Fruit fly (Drosophila melanogaster) whole organism, embryonic: ENCODE data around the gene CG8814.
A peak's percentile ranks its signal among the peaks of the same experiment; 100 is the strongest.

Experiments used
- ATbp ChIP-seq: fragments of 200-800 bp; sonication (Bioruptor generic); optimal IDR thresholded peaks from 2 replicates; lab custom pipeline; 2017; ENCODE audit warnings: missing biosample characterization, mild to moderate bottlenecking, missing genetic modification characterization, missing genetic modification reagents
- Asciz ChIP-seq: fragments of 200-800 bp; sonication (Bioruptor generic); optimal IDR thresholded peaks from 2 replicates; lab custom pipeline; 2017; ENCODE audit warnings: missing biosample characterization, mild to moderate bottlenecking, missing genetic modification characterization, missing genetic modification reagents
- Blimp-1 ChIP-seq: fragments of 200-800 bp; sonication (Bioruptor generic); optimal IDR thresholded peaks from 3 replicates; lab custom pipeline; 2018; ENCODE audit warnings: missing biosample characterization, missing genetic modification characterization, mild to moderate bottlenecking, moderate library complexity, missing genetic modification reagents
- CG10267 ChIP-seq: fragments of 200-800 bp; sonication (Bioruptor generic); optimal IDR thresholded peaks from 2 replicates; lab custom pipeline; 2018; ENCODE audit warnings: missing biosample characterization, mild to moderate bottlenecking, missing genetic modification characterization, moderate library complexity
- CG10366 ChIP-seq: fragments of 200-800 bp; sonication (Bioruptor generic); IDR thresholded peaks from 2 replicates; pipeline ENCODE4 v1.3.6; 2022; ENCODE audit warnings: missing biosample characterization, missing genetic modification characterization
- CG10959 ChIP-seq: fragments of 200-800 bp; sonication (Bioruptor generic); IDR thresholded peaks from 2 replicates; pipeline ENCODE4 v1.3.6; 2022; ENCODE audit warnings: missing biosample characterization, missing genetic modification characterization
- CG11504 ChIP-seq: fragments of 200-800 bp; sonication (Bioruptor generic); optimal IDR thresholded peaks from 3 replicates; lab custom pipeline; 2019; ENCODE audit warnings: missing biosample characterization, mild to moderate bottlenecking, missing genetic modification characterization, moderate library complexity
- CG11695 ChIP-seq: fragments of 200-800 bp; sonication (Bioruptor generic); IDR thresholded peaks from 3 replicates; pipeline ENCODE4 v1.3.6; 2022; ENCODE audit warnings: missing biosample characterization, missing genetic modification characterization
- CG1233 ChIP-seq: fragments of 200-800 bp; sonication (Bioruptor generic); optimal IDR thresholded peaks from 4 replicates; lab custom pipeline; 2018; ENCODE audit warnings: missing biosample characterization, mild to moderate bottlenecking, missing genetic modification characterization
- CG12391 ChIP-seq: fragments of 200-800 bp; sonication (Bioruptor generic); optimal IDR thresholded peaks from 3 replicates; lab custom pipeline; 2018; ENCODE audit warnings: missing biosample characterization, mild to moderate bottlenecking, missing genetic modification characterization, moderate library complexity
- CG1529 ChIP-seq: fragments of 200-800 bp; sonication (Bioruptor generic); optimal IDR thresholded peaks from 3 replicates; lab custom pipeline; 2018; ENCODE audit warnings: missing biosample characterization, missing genetic modification characterization
- CG17328 ChIP-seq: fragments of 200-800 bp; sonication (Bioruptor generic); IDR thresholded peaks from 2 replicates; pipeline ENCODE4 v1.3.6; 2022; ENCODE audit warnings: missing biosample characterization, missing genetic modification characterization
- CG17361 ChIP-seq: fragments of 200-800 bp; sonication (Bioruptor generic); IDR thresholded peaks from 3 replicates; pipeline ENCODE4 v1.3.6; 2022; ENCODE audit warnings: missing biosample characterization, missing genetic modification characterization
- CG17385 ChIP-seq: fragments of 200-800 bp; sonication (Bioruptor generic); optimal IDR thresholded peaks from 3 replicates; lab custom pipeline; 2018; ENCODE audit warnings: missing biosample characterization, mild to moderate bottlenecking, missing genetic modification characterization
- CG17829 ChIP-seq: fragments of 200-800 bp; optimal IDR thresholded peaks from 2 replicates; lab custom pipeline; 2019; ENCODE audit warnings: missing biosample characterization, mild to moderate bottlenecking, missing genetic modification characterization, moderate library complexity
- CG18262 ChIP-seq: fragments of 200-800 bp; optimal IDR thresholded peaks from 3 replicates; lab custom pipeline; 2019; ENCODE audit warnings: missing biosample characterization, mild to moderate bottlenecking, missing genetic modification characterization, moderate library complexity
- CG32532 ChIP-seq: fragments of 200-800 bp; sonication (Bioruptor generic); IDR thresholded peaks from 2 replicates; pipeline ENCODE4 v1.3.6; 2022; ENCODE audit warnings: missing biosample characterization, missing genetic modification characterization
- CG3407 ChIP-seq: fragments of 200-800 bp; sonication (Bioruptor generic); optimal IDR thresholded peaks from 2 replicates; lab custom pipeline; 2018; ENCODE audit warnings: missing biosample characterization, mild to moderate bottlenecking, missing genetic modification characterization
- CG8388 ChIP-seq: fragments of 200-800 bp; sonication (Bioruptor generic); optimal IDR thresholded peaks from 2 replicates; lab custom pipeline; 2019; ENCODE audit warnings: missing biosample characterization, mild to moderate bottlenecking, missing genetic modification characterization, moderate library complexity
- CG8924 ChIP-seq: fragments of 200-800 bp; optimal IDR thresholded peaks from 3 replicates; lab custom pipeline; 2019; ENCODE audit warnings: missing biosample characterization, mild to moderate bottlenecking, missing genetic modification characterization, moderate library complexity
- CG9437 ChIP-seq: fragments of 200-800 bp; sonication (Bioruptor generic); optimal IDR thresholded peaks from 2 replicates; lab custom pipeline; 2018; ENCODE audit warnings: missing biosample characterization, mild to moderate bottlenecking, missing genetic modification characterization
- Chrac-16 ChIP-seq: fragments of 200-800 bp; sonication (Bioruptor generic); optimal IDR thresholded peaks from 3 replicates; lab custom pipeline; 2016; ENCODE audit warnings: missing biosample characterization, missing genetic modification characterization
- CrebB ChIP-seq: fragments of 200-800 bp; sonication (Bioruptor generic); optimal IDR thresholded peaks from 3 replicates; lab custom pipeline; 2018; ENCODE audit warnings: missing biosample characterization, mild to moderate bottlenecking, missing genetic modification characterization
- D ChIP-seq, 2 experiments: fragments of 200-800 bp in 1 of 2; fragments of >200 bp in 1 of 2; sonication (Bioruptor generic) in 1 of 2; optimal IDR thresholded peaks; 2 replicates in 1 of 2; 3 replicates in 1 of 2; lab custom pipeline; 2017; ENCODE audit warnings: mild to moderate bottlenecking in 1 of 2, missing biosample characterization in 1 of 2, missing genetic modification characterization in 1 of 2, missing genetic modification reagents in 1 of 2
- D19B ChIP-seq: fragments of 200-800 bp; sonication (Bioruptor generic); optimal IDR thresholded peaks from 2 replicates; lab custom pipeline; 2017; ENCODE audit warnings: missing biosample characterization, mild to moderate bottlenecking, missing genetic modification characterization
- Dip3 ChIP-seq: fragments of 200-800 bp; sonication (Bioruptor generic); optimal IDR thresholded peaks from 3 replicates; lab custom pipeline; 2016; ENCODE audit warnings: missing biosample characterization, missing genetic modification characterization
- Dref ChIP-seq: fragments of 200-800 bp; sonication (Bioruptor generic); IDR thresholded peaks from 2 replicates; pipeline ENCODE4 v1.3.6; 2022; ENCODE audit warnings: missing biosample characterization, missing genetic modification characterization
- GATAe ChIP-seq: fragments of 200-800 bp; sonication (Bioruptor generic); conservative IDR thresholded peaks from 2 replicates; pipeline ENCODE4 v1.3.6; 2022; ENCODE audit warnings: missing biosample characterization, missing genetic modification characterization
- Nf-YA ChIP-seq: fragments of 200-800 bp; sonication (Bioruptor generic); IDR thresholded peaks from 2 replicates; pipeline ENCODE4 v1.3.6; 2022; ENCODE audit warnings: missing biosample characterization, missing genetic modification characterization
- PHDP ChIP-seq: fragments of 200-800 bp; sonication (Bioruptor generic); optimal IDR thresholded peaks from 3 replicates; lab custom pipeline; 2018; ENCODE audit warnings: missing biosample characterization, mild to moderate bottlenecking, missing genetic modification characterization, moderate library complexity
- Sox102F ChIP-seq: fragments of 200-800 bp; sonication (Bioruptor generic); optimal IDR thresholded peaks from 2 replicates; lab custom pipeline; 2018; ENCODE audit warnings: missing biosample characterization, mild to moderate bottlenecking, missing genetic modification characterization, moderate library complexity
- Xbp1 ChIP-seq: fragments of 200-800 bp; sonication (Bioruptor generic); optimal IDR thresholded peaks from 3 replicates; lab custom pipeline; 2016; ENCODE audit warnings: missing biosample characterization, mild to moderate bottlenecking, missing genetic modification characterization
- ase ChIP-seq: fragments of 200-800 bp; sonication (Bioruptor generic); IDR thresholded peaks from 3 replicates; pipeline ENCODE4 v1.3.6; 2022; ENCODE audit warnings: missing biosample characterization, missing genetic modification characterization
- bowl ChIP-seq: fragments of 200-800 bp; sonication (Bioruptor generic); IDR thresholded peaks from 2 replicates; pipeline ENCODE4 v1.3.6; 2022; ENCODE audit warnings: missing biosample characterization, missing genetic modification characterization
- dmrt99B ChIP-seq: fragments of 200-800 bp; sonication (Bioruptor generic); optimal IDR thresholded peaks from 2 replicates; lab custom pipeline; 2018; ENCODE audit warnings: missing biosample characterization, mild to moderate bottlenecking, missing genetic modification characterization, moderate library complexity
- ems ChIP-seq: fragments of 200-800 bp; sonication (Bioruptor generic); optimal IDR thresholded peaks from 3 replicates; lab custom pipeline; 2016; ENCODE audit warnings: missing biosample characterization, missing genetic modification characterization
- esg ChIP-seq: fragments of 200-800 bp; sonication (Bioruptor generic); conservative IDR thresholded peaks from 2 replicates; pipeline ENCODE4 v1.3.6; 2022; ENCODE audit warnings: missing biosample characterization, missing genetic modification characterization
- gce ChIP-seq: fragments of 200-800 bp; sonication (Bioruptor generic); IDR thresholded peaks from 3 replicates; pipeline ENCODE4 v1.3.6; 2022; ENCODE audit warnings: missing biosample characterization, missing genetic modification characterization
- ham ChIP-seq: fragments of 200-800 bp; sonication (Bioruptor generic); IDR thresholded peaks from 2 replicates; pipeline ENCODE4 v1.3.6; 2022; ENCODE audit warnings: missing biosample characterization, missing genetic modification characterization
- hb ChIP-seq: fragments of 200-800 bp; sonication (Bioruptor generic); IDR thresholded peaks from 3 replicates; pipeline ENCODE4 v1.3.6; 2022; ENCODE audit warnings: missing biosample characterization, missing genetic modification characterization; ENCODE audit not compliant: partially characterized antibody
- hkb ChIP-seq, 2 experiments: fragments of 200-800 bp in 1 of 2; fragments of >200 bp in 1 of 2; sonication (Bioruptor generic) in 1 of 2; IDR thresholded peaks in 1 of 2; optimal IDR thresholded peaks in 1 of 2; 2 replicates each; pipeline versions ENCODE4 v1.3.6 to Lab custom; 2017 to 2022; ENCODE audit warnings: missing biosample characterization in 1 of 2, missing genetic modification characterization in 1 of 2
- ken ChIP-seq: fragments of 200-800 bp; sonication (Bioruptor generic); IDR thresholded peaks from 3 replicates; pipeline ENCODE4 v1.3.6; 2022; ENCODE audit warnings: missing biosample characterization, missing genetic modification characterization
- pan ChIP-seq, 4 experiments: fragments of >200 bp in 3 of 4; fragments of 200-800 bp in 1 of 4; sonication (Bioruptor generic) in 1 of 4; optimal IDR thresholded peaks in 3 of 4; IDR thresholded peaks in 1 of 4; 2 replicates each; pipeline versions ENCODE4 v1.3.6 to Lab custom; 2017 to 2022; ENCODE audit warnings: missing biosample characterization in 2 of 4, missing genetic modification characterization in 2 of 4, mixed read lengths in 1 of 4
- pita ChIP-seq: fragments of 200-800 bp; sonication (Bioruptor generic); optimal IDR thresholded peaks from 2 replicates; lab custom pipeline; 2017; ENCODE audit warnings: missing biosample characterization, mild to moderate bottlenecking, missing genetic modification characterization
- prd ChIP-seq, 3 experiments: fragments of >200 bp in 2 of 3; fragments of 200-800 bp in 1 of 3; sonication (Bioruptor generic) in 1 of 3; optimal IDR thresholded peaks in 2 of 3; IDR thresholded peaks in 1 of 3; 2 replicates in 2 of 3; 3 replicates in 1 of 3; pipeline versions ENCODE4 v1.3.6 to Lab custom; 2017 to 2022; ENCODE audit warnings: missing biosample characterization in 1 of 3, missing genetic modification characterization in 1 of 3
- row ChIP-seq: fragments of 200-800 bp; sonication (Bioruptor generic); IDR thresholded peaks from 3 replicates; pipeline ENCODE4 v1.3.6; 2022; ENCODE audit warnings: missing biosample characterization, missing genetic modification characterization
- sd ChIP-seq: fragments of 200-800 bp; sonication (Bioruptor generic); optimal IDR thresholded peaks from 3 replicates; lab custom pipeline; 2018; ENCODE audit warnings: missing biosample characterization, mild to moderate bottlenecking, missing genetic modification characterization, moderate library complexity
- sim ChIP-seq: fragments of 200-800 bp; sonication (Bioruptor generic); IDR thresholded peaks from 2 replicates; pipeline ENCODE4 v1.3.6; 2022; ENCODE audit warnings: missing biosample characterization, missing genetic modification characterization

The CG8814 gene

dm6 chr2L:2905051-2905446 lies 30.4 kb downstream of the CG8814 start (continued):
- peak; percentile 80 for TF ChIP-seq dmrt99B
- no peak for TF ChIP-seq CG1233 (GFP tag; lab: Kevin White, UChicago)
- TF ChIP-seq PHDP (tag; lab: Kevin White, UChicago) = peak; percentile 59
- peak; percentile 21 for TF ChIP-seq CG3407 (GFP tag; lab: Kevin White, UChicago)
- TF ChIP-seq sim (GFP tag; lab: Robert Waterston, UW) = no peak
- TF ChIP-seq pan (optimal IDR thresholded peaks at IDR 0.05; lab: Kevin White, UChicago) = no peak
- TF ChIP-seq pan (GFP tag; optimal IDR thresholded peaks at IDR 0.05 in 1 of 2, IDR thresholded peaks at IDR 0.05 in 1 of 2) = peak in 1 of 2 experiments; percentile 67
- TF ChIP-seq sd = peak; percentile 6
- TF ChIP-seq ase (GFP tag; lab: Robert Waterston, UW) = peak; percentile 35; the same call in 1 of the 3 replicates
- TF ChIP-seq CG18262 = peak; percentile 46
- 0 out of 3 replicates have a peak, but pooled peaks have one; percentile 38 for TF ChIP-seq gce (GFP tag; lab: Robert Waterston, UW)
- no peak for TF ChIP-seq ems
- TF ChIP-seq Nf-YA (GFP tag; lab: Robert Waterston, UW) = peak; percentile 36; the same call in 1 of the 2 replicates
- no peak for TF ChIP-seq CrebB (tag; lab: Kevin White, UChicago)
- peak; percentile 51 for TF ChIP-seq CG10267
- no peak for TF ChIP-seq hkb (optimal IDR thresholded peaks at IDR 0.05; lab: Kevin White, UChicago)
- peak; percentile 66 for TF ChIP-seq hkb (GFP tag; IDR thresholded peaks at IDR 0.05; lab: Robert Waterston, UW)
- no peak for TF ChIP-seq Dref (GFP tag; lab: Robert Waterston, UW)
- peak; percentile 75 for TF ChIP-seq row (GFP tag; lab: Robert Waterston, UW)
- no peak for TF ChIP-seq hb (GFP tag; lab: Robert Waterston, UW)
- 0 out of 3 replicates have a peak, but pooled peaks have one; percentile 56 for TF ChIP-seq CG17361 (GFP tag; lab: Robert Waterston, UW)
- TF ChIP-seq CG12391 = peak; percentile 70
- no peak for TF ChIP-seq CG32532 (GFP tag; lab: Robert Waterston, UW)
- TF ChIP-seq CG17385 (GFP tag; lab: Kevin White, UChicago) = peak; percentile 56
- peak; percentile 49 for TF ChIP-seq CG9437
- peak; percentile 30 for TF ChIP-seq CG1529 (GFP tag; lab: Kevin White, UChicago)
- TF ChIP-seq Blimp-1 (GFP tag; lab: Kevin White, UChicago) = peak; percentile 50
- peak; percentile 49 for TF ChIP-seq CG8388 (GFP tag; lab: Kevin White, UChicago)
- peak; percentile 82 for TF ChIP-seq D19B
- peak; percentile 60 for TF ChIP-seq CG10366 (GFP tag; lab: Robert Waterston, UW)
- peak; percentile 24; the same call in 1 of the 2 replicates for TF ChIP-seq esg
- peak; percentile 29 for TF ChIP-seq Chrac-16 (GFP tag; lab: Kevin White, UChicago)
- TF ChIP-seq CG11504 (tag; lab: Kevin White, UChicago) = peak; percentile 76
- TF ChIP-seq pita = no peak
- no peak for TF ChIP-seq Dip3 (GFP tag; lab: Kevin White, UChicago)
- peak; percentile 34 for TF ChIP-seq CG17829 (tag; lab: Kevin White, UChicago)
- peak; percentile 89 for TF ChIP-seq Sox102F (GFP tag; lab: Kevin White, UChicago)
- no peak for TF ChIP-seq ham (GFP tag; lab: Robert Waterston, UW)
- TF ChIP-seq GATAe = no peak
- peak; percentile 42 for TF ChIP-seq Xbp1 (GFP tag; lab: Kevin White, UChicago)
- peak; percentile 63 for TF ChIP-seq ATbp (GFP tag; lab: Kevin White, UChicago)
- TF ChIP-seq Asciz = peak; percentile 33
- peak; percentile 25; the same call in 1 of the 2 replicates for TF ChIP-seq CG17328 (GFP tag; lab: Robert Waterston, UW)
- TF ChIP-seq ken (GFP tag; lab: Robert Waterston, UW) = 0 out of 3 replicates have a peak, but pooled peaks have one; percentile 8
- TF ChIP-seq bowl (GFP tag; lab: Robert Waterston, UW) = no peak
- peak; percentile 70 for TF ChIP-seq CG8924 (tag; lab: Kevin White, UChicago)
- no peak for TF ChIP-seq D (optimal IDR thresholded peaks at IDR 0.05; lab: Kevin White, UChicago)
- TF ChIP-seq D (GFP tag; optimal IDR thresholded peaks at IDR 0.05; lab: Kevin White, UChicago) = peak; percentile 21
- peak; percentile 50; the same call in 2 of the 3 replicates for TF ChIP-seq CG11695 (GFP tag; lab: Robert Waterston, UW)
- TF ChIP-seq prd (optimal IDR thresholded peaks at IDR 0.05; lab: Kevin White, UChicago) = no peak
- TF ChIP-seq prd (GFP tag; IDR thresholded peaks at IDR 0.05; lab: Robert Waterston, UW) = peak; percentile 48; the same call in 1 of the 3 replicates
- TF ChIP-seq CG10959 = 0 out of 2 replicates have a peak, but pooled peaks have one; percentile 21
